Worm (Caenorhabditis elegans) whole organism, late embryonic: ENCODE results near the gene Y77E11A.23.

Experiments
- hlh-13 ChIP-seq: fragments of 200-800 bp; sonication (Bioruptor generic); optimal IDR thresholded peaks from 2 replicates; lab custom pipeline; 2018; ENCODE audit warnings: mild to moderate bottlenecking, missing genetic modification characterization, missing compliant biosample characterization
- lin-11 ChIP-seq: fragments of 200-800 bp; sonication (Bioruptor generic); optimal IDR thresholded peaks from 2 replicates; lab custom pipeline; 2018; ENCODE audit warnings: mild to moderate bottlenecking, missing genetic modification characterization, missing compliant biosample characterization
- nfya-1 ChIP-seq: sonication (generic microtip); optimal IDR thresholded peaks from 2 replicates; lab custom pipeline; 2017; ENCODE audit warnings: missing genetic modification characterization, mild to moderate bottlenecking, missing compliant biosample characterization, antibody characterized with exemption, moderate library complexity
- pqm-1 ChIP-seq: sonication (generic microtip); optimal IDR thresholded peaks from 2 replicates; lab custom pipeline; 2016; ENCODE audit warnings: missing genetic modification characterization, missing compliant biosample characterization
- sox-4 ChIP-seq: sonication (generic microtip); optimal IDR thresholded peaks from 2 replicates; lab custom pipeline; 2017; ENCODE audit warnings: mild to moderate bottlenecking, missing genetic modification characterization, inconsistent platforms, missing compliant biosample characterization
- tbx-2 ChIP-seq: sonication (generic microtip); optimal IDR thresholded peaks from 2 replicates; lab custom pipeline; 2016; ENCODE audit warnings: missing genetic modification characterization, missing compliant biosample characterization

- TF ChIP-seq pqm-1 (tag; lab: Kevin White, UChicago), result no peak
- no peak for TF ChIP-seq lin-11 (tag; lab: Kevin White, UChicago)
- TF ChIP-seq hlh-13 (GFP tag; lab: Kevin White, UChicago), result no peak
- TF ChIP-seq tbx-2 (tag; lab: Kevin White, UChicago), result no peak
- TF ChIP-seq sox-4 (tag; lab: Kevin White, UChicago), result no peak
- TF ChIP-seq nfya-1 (tag; lab: Kevin White, UChicago), result no peak
Observed at ce11 chrIV:1454194-1454593, 24.0 kb upstream of the Y77E11A.23 start.
